Fruit fly (Drosophila melanogaster) whole organism, adult: Measurements from ENCODE around the gene abd-A.

Experiments
- CG11617 ChIP-seq: fragments of 200-800 bp; sonication (Bioruptor generic); optimal IDR thresholded peaks from 2 replicates; lab custom pipeline; 2017; ENCODE audit warnings: mild to moderate bottlenecking, missing biosample characterization, missing genetic modification reagents, missing genetic modification characterization
- CG12768 ChIP-seq: fragments of 200-800 bp; sonication (Bioruptor generic); optimal IDR thresholded peaks from 2 replicates; lab custom pipeline; 2017; ENCODE audit warnings: missing biosample characterization, missing genetic modification characterization, mild to moderate bottlenecking, moderate library complexity, missing genetic modification reagents
- CG14711 ChIP-seq: fragments of 200-800 bp; sonication (Bioruptor generic); optimal IDR thresholded peaks from 2 replicates; lab custom pipeline; 2018; ENCODE audit warnings: missing biosample characterization, mild to moderate bottlenecking, missing genetic modification characterization, moderate library complexity
- CG1620 ChIP-seq: fragments of 200-800 bp; sonication (Bioruptor generic); optimal IDR thresholded peaks from 2 replicates; lab custom pipeline; 2016; ENCODE audit warnings: missing biosample characterization, missing genetic modification characterization
- CG33017 ChIP-seq: fragments of 200-800 bp; sonication (Bioruptor generic); optimal IDR thresholded peaks from 2 replicates; lab custom pipeline; 2018; ENCODE audit warnings: missing biosample characterization, mild to moderate bottlenecking, missing genetic modification characterization, moderate library complexity
- CG5204 ChIP-seq: fragments of 200-800 bp; sonication (Bioruptor generic); optimal IDR thresholded peaks from 2 replicates; lab custom pipeline; 2016; ENCODE audit warnings: missing biosample characterization, missing genetic modification characterization
- CG7045 ChIP-seq: fragments of 200-800 bp; sonication (Bioruptor generic); optimal IDR thresholded peaks from 2 replicates; lab custom pipeline; 2017; ENCODE audit warnings: missing biosample characterization, mild to moderate bottlenecking, missing genetic modification characterization
- CG7101 ChIP-seq: fragments of 200-800 bp; sonication (Bioruptor generic); optimal IDR thresholded peaks from 2 replicates; lab custom pipeline; 2018; ENCODE audit warnings: missing biosample characterization, mild to moderate bottlenecking, missing genetic modification characterization, moderate library complexity
- Clk ChIP-seq: fragments of 200-800 bp; sonication (Bioruptor generic); optimal IDR thresholded peaks from 2 replicates; lab custom pipeline; 2017; ENCODE audit warnings: missing biosample characterization, missing genetic modification characterization
- Crg-1 ChIP-seq: fragments of 200-800 bp; sonication (Bioruptor generic); optimal IDR thresholded peaks from 2 replicates; lab custom pipeline; 2016; ENCODE audit warnings: missing biosample characterization, missing genetic modification characterization
- Hr96 ChIP-seq: fragments of 200-800 bp; sonication (Bioruptor generic); optimal IDR thresholded peaks from 2 replicates; lab custom pipeline; 2016; ENCODE audit warnings: missing biosample characterization, missing genetic modification characterization
- Mnt ChIP-seq: fragments of 200-800 bp; sonication (Bioruptor generic); optimal IDR thresholded peaks from 2 replicates; lab custom pipeline; 2016; ENCODE audit warnings: missing biosample characterization, mild to moderate bottlenecking, missing genetic modification characterization
- bab1 ChIP-seq: fragments of 200-800 bp; sonication (Bioruptor generic); optimal IDR thresholded peaks from 3 replicates; lab custom pipeline; 2019; ENCODE audit warnings: missing biosample characterization, mild to moderate bottlenecking, missing genetic modification characterization, moderate library complexity
- cic ChIP-seq: fragments of 200-800 bp; sonication (Bioruptor generic); optimal IDR thresholded peaks from 2 replicates; lab custom pipeline; 2017; ENCODE audit warnings: missing biosample characterization, mild to moderate bottlenecking, missing genetic modification characterization, moderate library complexity
- cnc ChIP-seq, 2 experiments: fragments of >200 bp; optimal IDR thresholded peaks; 2 replicates each; lab custom pipeline; 2017
- kay ChIP-seq: fragments of 200-800 bp; sonication (Bioruptor generic); peaks from one replicate; lab custom pipeline; 2016; ENCODE audit warnings: missing biosample characterization, missing genetic modification characterization, borderline replicate concordance
- ovo ChIP-seq: fragments of 200-800 bp; sonication (Bioruptor generic); optimal IDR thresholded peaks from 2 replicates; lab custom pipeline; 2016; ENCODE audit warnings: missing biosample characterization, missing genetic modification characterization
- pad ChIP-seq: fragments of 200-800 bp; sonication (Bioruptor generic); optimal IDR thresholded peaks from 3 replicates; lab custom pipeline; 2017; ENCODE audit warnings: missing biosample characterization, missing genetic modification characterization, mild to moderate bottlenecking, moderate library complexity, missing genetic modification reagents
- tj ChIP-seq: fragments of 200-800 bp; sonication (Bioruptor generic); optimal IDR thresholded peaks from 3 replicates; lab custom pipeline; 2017; ENCODE audit warnings: missing biosample characterization, mild to moderate bottlenecking, missing genetic modification characterization, moderate library complexity
- toe ChIP-seq: fragments of 200-800 bp; sonication (Bioruptor generic); optimal IDR thresholded peaks from 2 replicates; lab custom pipeline; 2016; ENCODE audit warnings: missing biosample characterization, missing genetic modification characterization

The abd-A gene

DNA sequence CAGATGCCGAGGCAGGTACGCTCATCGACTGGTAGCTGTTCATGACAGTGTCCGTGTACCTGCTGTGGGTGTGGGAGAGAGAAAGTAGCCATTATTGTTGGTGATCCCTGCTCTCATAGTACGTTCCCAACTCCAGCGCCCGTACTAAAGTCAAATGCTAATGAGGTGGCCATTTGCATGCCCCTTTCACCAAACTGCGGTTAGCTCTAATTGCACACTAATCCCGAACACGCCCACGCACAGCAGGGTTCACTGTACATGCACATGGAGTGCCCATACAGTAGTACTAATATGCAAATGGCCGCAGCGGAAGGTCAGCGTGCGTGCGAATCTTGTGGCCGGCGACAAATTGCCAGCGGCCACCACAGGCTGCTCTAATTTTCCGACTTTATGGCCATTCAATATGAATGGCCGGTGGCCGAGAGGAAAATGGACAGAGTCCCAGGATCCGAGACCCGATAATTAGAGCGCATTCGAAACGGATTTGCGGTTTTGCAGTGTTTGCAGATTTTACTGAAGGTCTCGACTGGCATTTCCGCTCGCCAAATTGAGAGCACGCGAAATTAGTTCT is 3.5 kb downstream of the abd-A start:
- TF ChIP-seq Hr96 (no peak), tj (GFP tag; lab: Kevin White, UChicago) (no peak), bab1 (no peak), kay (GFP tag; lab: Kevin White, UChicago) (no peak), cnc (optimal IDR thresholded peaks at IDR 0.05; lab: Kevin White, UChicago) (no peak), CG5204 (GFP tag; lab: Kevin White, UChicago) (no peak), Crg-1 (GFP tag; lab: Kevin White, UChicago) (no peak)

DNA sequence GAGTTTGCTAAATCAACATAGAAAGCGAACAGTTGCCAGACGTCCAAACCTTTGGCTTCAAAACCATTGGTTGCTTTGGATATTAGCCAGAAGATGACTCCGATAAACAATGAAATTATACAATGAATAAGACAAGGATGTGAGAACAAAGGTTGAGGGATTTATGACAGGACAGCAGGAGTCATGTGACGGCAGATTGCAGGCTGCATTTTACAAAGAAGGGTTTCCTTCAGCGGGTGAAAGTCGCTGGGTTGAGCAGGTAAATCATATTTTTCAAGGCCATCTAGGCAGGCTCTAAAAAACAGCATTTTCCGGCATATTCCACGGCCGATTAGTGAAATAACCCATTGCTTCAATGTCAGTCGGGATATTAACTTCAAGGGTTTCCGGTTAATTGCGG is 7.8 kb downstream of the abd-A start:
- no peak for TF ChIP-seq CG5204 (GFP tag; lab: Kevin White, UChicago)
- no peak for TF ChIP-seq kay (GFP tag; lab: Kevin White, UChicago)
- TF ChIP-seq cnc (optimal IDR thresholded peaks at IDR 0.05; lab: Kevin White, UChicago) = no peak
- TF ChIP-seq CG12768 (GFP tag; lab: Kevin White, UChicago) = no peak
- no peak for TF ChIP-seq ovo (GFP tag; lab: Kevin White, UChicago)
- no peak for TF ChIP-seq CG7045
- no peak for TF ChIP-seq bab1
- no peak for TF ChIP-seq Clk (GFP tag; lab: Kevin White, UChicago)

DNA sequence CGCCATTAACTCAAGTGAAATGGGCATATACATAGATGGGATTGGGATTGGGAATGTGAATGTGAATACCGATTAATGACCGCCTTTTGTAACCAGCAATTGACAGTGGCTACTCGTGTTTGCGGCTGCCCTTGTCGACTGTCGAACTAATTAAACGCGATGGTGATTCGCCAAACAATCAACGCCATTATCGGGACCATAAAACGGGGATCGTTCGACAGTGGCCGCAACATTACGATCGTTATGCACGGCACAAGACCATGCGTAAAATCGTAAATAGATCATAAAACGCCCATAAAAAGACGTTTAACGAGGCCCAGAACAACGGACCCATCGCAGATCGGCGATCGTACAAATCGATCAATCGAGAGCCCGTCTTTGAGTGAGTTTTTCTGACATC is 8.4 kb downstream of the abd-A start:
- no peak for TF ChIP-seq CG7045
- TF ChIP-seq Clk (GFP tag; lab: Kevin White, UChicago) = no peak
- TF ChIP-seq tj (GFP tag; lab: Kevin White, UChicago) = no peak
- TF ChIP-seq CG12768 (GFP tag; lab: Kevin White, UChicago) = no peak
- TF ChIP-seq CG14711 (tag; lab: Kevin White, UChicago) = no peak
- no peak for TF ChIP-seq CG11617 (GFP tag; lab: Kevin White, UChicago)
- TF ChIP-seq cic (GFP tag; lab: Kevin White, UChicago) = no peak
- no peak for TF ChIP-seq kay (GFP tag; lab: Kevin White, UChicago)
- no peak for TF ChIP-seq CG5204 (GFP tag; lab: Kevin White, UChicago)
- TF ChIP-seq cnc (optimal IDR thresholded peaks at IDR 0.05; lab: Kevin White, UChicago) = no peak
- TF ChIP-seq CG7101 (tag; lab: Kevin White, UChicago) = no peak
- TF ChIP-seq toe (GFP tag; lab: Kevin White, UChicago) = no peak
- no peak for TF ChIP-seq pad (GFP tag; lab: Kevin White, UChicago)

DNA sequence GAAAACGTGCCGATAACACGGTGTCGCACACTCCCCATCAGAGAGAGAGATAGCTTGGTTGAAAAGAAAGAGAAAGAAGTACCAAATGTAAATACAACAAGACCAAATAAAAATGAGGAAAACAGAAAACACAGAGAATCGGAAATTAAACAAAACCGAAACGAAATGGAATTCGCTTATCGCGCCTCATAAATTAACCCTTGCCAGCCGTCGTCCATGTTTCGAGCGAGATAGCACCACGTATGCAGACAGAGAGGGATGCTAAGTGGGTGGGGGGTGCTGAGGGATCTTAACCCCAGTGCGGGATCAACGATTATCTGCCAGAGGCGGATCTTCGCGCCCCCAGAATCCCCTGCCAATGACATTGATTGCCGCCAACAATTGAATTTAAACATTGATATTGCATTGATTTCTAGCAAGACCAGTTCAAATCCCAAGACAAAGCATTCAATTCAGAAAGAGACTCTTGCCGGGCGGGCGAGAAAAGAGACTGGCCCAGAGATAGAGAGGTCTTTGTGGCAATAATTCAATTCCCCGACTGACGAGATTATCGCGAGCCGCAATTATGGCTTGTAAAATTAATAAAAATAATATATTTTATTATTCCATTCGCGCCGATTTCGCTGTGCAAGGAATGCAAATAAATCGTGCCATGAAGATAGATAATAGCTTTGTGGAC is 10.3 kb downstream of the abd-A start:
- no peak for TF ChIP-seq Hr96
- TF ChIP-seq cnc (optimal IDR thresholded peaks at IDR 0.05; lab: Kevin White, UChicago) = no peak
- TF ChIP-seq CG7045 = no peak
- TF ChIP-seq CG33017 (tag; lab: Kevin White, UChicago) = no peak
- no peak for TF ChIP-seq kay (GFP tag; lab: Kevin White, UChicago)
- no peak for TF ChIP-seq cic (GFP tag; lab: Kevin White, UChicago)
- no peak for TF ChIP-seq ovo (GFP tag; lab: Kevin White, UChicago)
- no peak for TF ChIP-seq CG12768 (GFP tag; lab: Kevin White, UChicago)
- no peak for TF ChIP-seq CG11617 (GFP tag; lab: Kevin White, UChicago)
- no peak for TF ChIP-seq pad (GFP tag; lab: Kevin White, UChicago)
- no peak for TF ChIP-seq Clk (GFP tag; lab: Kevin White, UChicago)
- no peak for TF ChIP-seq CG1620 (GFP tag; lab: Kevin White, UChicago)
- TF ChIP-seq Crg-1 (GFP tag; lab: Kevin White, UChicago) = no peak

DNA sequence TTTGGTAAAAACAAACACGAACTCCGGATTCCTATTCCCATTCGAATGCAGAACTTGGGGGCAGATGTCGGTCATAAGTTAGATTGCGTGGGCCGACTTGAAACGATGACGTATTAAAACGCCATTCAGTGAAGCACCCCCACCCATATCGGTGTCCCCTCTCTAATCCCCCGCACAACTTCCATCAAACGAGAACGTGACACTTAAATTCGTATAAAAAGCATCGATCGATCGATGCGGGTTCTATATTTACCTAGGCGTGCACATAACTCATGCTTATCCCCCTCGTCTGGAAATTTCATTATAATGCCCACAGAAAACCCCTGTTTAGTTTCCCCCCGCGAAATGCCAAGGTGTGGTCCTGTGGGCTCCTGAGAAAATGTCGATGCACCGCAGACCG is 12.4 kb downstream of the abd-A start:
- TF ChIP-seq Crg-1 (GFP tag; lab: Kevin White, UChicago) (no peak), bab1 (no peak), CG12768 (GFP tag; lab: Kevin White, UChicago) (no peak), CG7045 (no peak), CG14711 (tag; lab: Kevin White, UChicago) (no peak), pad (GFP tag; lab: Kevin White, UChicago) (no peak), cic (GFP tag; lab: Kevin White, UChicago) (no peak), CG1620 (GFP tag; lab: Kevin White, UChicago) (no peak)

DNA sequence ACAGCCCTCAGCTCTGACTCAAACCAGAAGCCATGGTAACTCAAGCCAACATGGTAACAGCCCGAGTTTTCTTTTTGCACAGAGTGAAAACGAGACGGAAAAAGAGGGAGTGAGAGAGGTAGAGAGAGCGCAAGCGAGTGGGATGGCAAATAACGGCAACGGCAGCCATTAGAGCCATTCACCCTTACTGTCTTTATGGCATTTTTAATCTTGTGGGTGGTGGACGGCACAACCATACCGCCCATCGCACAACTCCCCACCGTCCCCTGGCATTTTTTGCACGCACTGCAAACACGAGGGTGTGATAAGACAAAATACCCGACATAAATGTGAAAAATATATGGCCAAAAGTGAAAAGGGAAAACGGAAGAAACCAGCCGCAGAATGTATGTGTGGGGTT is 14.1 kb downstream of the abd-A start:
- TF ChIP-seq kay (GFP tag; lab: Kevin White, UChicago) = no peak
- TF ChIP-seq CG7101 (tag; lab: Kevin White, UChicago) = no peak
- no peak for TF ChIP-seq Crg-1 (GFP tag; lab: Kevin White, UChicago)
- no peak for TF ChIP-seq CG5204 (GFP tag; lab: Kevin White, UChicago)
- no peak for TF ChIP-seq bab1
- TF ChIP-seq CG14711 (tag; lab: Kevin White, UChicago) = no peak

DNA sequence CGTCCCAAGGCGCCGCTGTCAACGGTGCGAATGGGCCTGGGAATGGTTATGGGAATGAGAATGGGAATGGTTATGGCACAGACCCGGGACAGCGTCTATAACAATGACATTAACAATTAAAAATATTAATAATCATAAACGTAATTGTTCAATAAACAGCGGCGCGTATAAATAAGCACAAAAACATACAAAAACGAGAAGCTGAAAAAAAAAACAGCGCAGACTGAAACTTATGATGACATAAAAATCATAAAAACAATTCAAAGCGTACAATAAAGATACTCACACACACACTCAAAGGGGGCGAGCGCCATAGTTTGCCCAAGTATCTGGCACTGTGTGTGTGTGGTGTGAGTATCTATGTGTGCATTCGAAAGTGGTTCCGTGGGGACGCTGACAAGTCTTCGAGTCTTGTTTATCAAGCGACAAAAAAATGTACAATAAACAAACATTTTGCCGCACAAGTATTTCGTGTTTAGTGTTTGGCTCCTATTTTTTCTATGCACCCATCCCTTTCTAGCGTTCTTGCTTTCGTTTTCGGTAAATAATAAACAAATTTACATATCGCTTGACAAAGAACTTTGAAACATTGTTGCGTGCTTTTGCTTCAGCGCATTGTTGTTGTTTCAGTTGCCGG is 16.6 kb downstream of the abd-A start:
- no peak for TF ChIP-seq bab1
- no peak for TF ChIP-seq CG12768 (GFP tag; lab: Kevin White, UChicago)
- no peak for TF ChIP-seq Mnt (GFP tag; lab: Kevin White, UChicago)
- TF ChIP-seq CG14711 (tag; lab: Kevin White, UChicago) = no peak
- no peak for TF ChIP-seq CG33017 (tag; lab: Kevin White, UChicago)
- TF ChIP-seq Clk (GFP tag; lab: Kevin White, UChicago) = no peak
- TF ChIP-seq cic (GFP tag; lab: Kevin White, UChicago) = no peak
- TF ChIP-seq CG1620 (GFP tag; lab: Kevin White, UChicago) = no peak
- no peak for TF ChIP-seq tj (GFP tag; lab: Kevin White, UChicago)
- no peak for TF ChIP-seq CG5204 (GFP tag; lab: Kevin White, UChicago)
- no peak for TF ChIP-seq kay (GFP tag; lab: Kevin White, UChicago)
- no peak for TF ChIP-seq Crg-1 (GFP tag; lab: Kevin White, UChicago)
- no peak for TF ChIP-seq CG7101 (tag; lab: Kevin White, UChicago)
- no peak for TF ChIP-seq toe (GFP tag; lab: Kevin White, UChicago)
- TF ChIP-seq CG7045 = no peak
- TF ChIP-seq cnc (optimal IDR thresholded peaks at IDR 0.05; lab: Kevin White, UChicago) = no peak
- TF ChIP-seq pad (GFP tag; lab: Kevin White, UChicago) = no peak
- no peak for TF ChIP-seq CG11617 (GFP tag; lab: Kevin White, UChicago)
- TF ChIP-seq ovo (GFP tag; lab: Kevin White, UChicago) = no peak
